Fruit fly (Drosophila melanogaster) whole organism, wandering third instar larva: Measurements from ENCODE around the gene CG4009.

Source experiments
- CrebA ChIP-seq: fragments of 200-800 bp; sonication (Bioruptor generic); optimal IDR thresholded peaks from 2 replicates; lab custom pipeline; 2016; ENCODE audit warnings: missing biosample characterization, mild to moderate bottlenecking, missing genetic modification characterization, borderline replicate concordance
- Dfd ChIP-seq: fragments of >200 bp; optimal IDR thresholded peaks from 2 replicates; lab custom pipeline; 2017; ENCODE audit warnings: missing biosample characterization, missing genetic modification characterization
- Hr78 ChIP-seq: fragments of >200 bp; optimal IDR thresholded peaks from 2 replicates; lab custom pipeline; 2017; ENCODE audit warnings: missing biosample characterization, missing genetic modification characterization
- Hr83 ChIP-seq: fragments of 200-300 bp; sonication (Bioruptor generic); optimal IDR thresholded peaks from 2 replicates; lab custom pipeline; 2016; ENCODE audit warnings: missing biosample characterization, mild to moderate bottlenecking, missing genetic modification characterization, moderate library complexity; ENCODE audit not compliant: poor library complexity, severe bottlenecking
- Mio ChIP-seq: sonication (Bioruptor generic); optimal IDR thresholded peaks from 2 replicates; lab custom pipeline; 2016; ENCODE audit warnings: missing biosample characterization, missing genetic modification characterization
- OdsH ChIP-seq: fragments of 200-800 bp; sonication (Bioruptor generic); optimal IDR thresholded peaks from 2 replicates; lab custom pipeline; 2016; ENCODE audit warnings: missing biosample characterization, mild to moderate bottlenecking, missing genetic modification characterization
- ey ChIP-seq: fragments of 200-800 bp; sonication (Bioruptor generic); optimal IDR thresholded peaks from 2 replicates; lab custom pipeline; 2016; ENCODE audit warnings: missing biosample characterization, missing genetic modification characterization
- h ChIP-seq: fragments of 200-800 bp; sonication (Bioruptor generic); optimal IDR thresholded peaks from 3 replicates; lab custom pipeline; 2016; ENCODE audit warnings: missing biosample characterization, mild to moderate bottlenecking, missing genetic modification characterization
- lola ChIP-seq: fragments of >200 bp; optimal IDR thresholded peaks from 2 replicates; lab custom pipeline; 2017; ENCODE audit warnings: missing biosample characterization, missing genetic modification characterization
- pan ChIP-seq: fragments of >200 bp; optimal IDR thresholded peaks from 2 replicates; lab custom pipeline; 2017
- psq ChIP-seq: fragments of 200-800 bp; sonication (Bioruptor generic); optimal IDR thresholded peaks from 3 replicates; lab custom pipeline; 2017; ENCODE audit warnings: missing biosample characterization, mild to moderate bottlenecking, missing genetic modification characterization, moderate library complexity

dm6 chr3R:17043570-17043923 lies 7.7 kb upstream of the CG4009 start:
- TF ChIP-seq Hr83 (GFP tag; lab: Kevin White, UChicago) = no peak
- TF ChIP-seq h (GFP tag; lab: Kevin White, UChicago) = no peak
- no peak for TF ChIP-seq CrebA (GFP tag; lab: Kevin White, UChicago)
- TF ChIP-seq lola (GFP tag; lab: Kevin White, UChicago) = no peak
- no peak for TF ChIP-seq psq (GFP tag; lab: Kevin White, UChicago)
- no peak for TF ChIP-seq OdsH
- TF ChIP-seq Hr78 (GFP tag; lab: Kevin White, UChicago) = no peak
- no peak for TF ChIP-seq Dfd (GFP tag; lab: Kevin White, UChicago)
- no peak for TF ChIP-seq ey (GFP tag; lab: Kevin White, UChicago)
- no peak for TF ChIP-seq Mio
- no peak for TF ChIP-seq pan (lab: Kevin White, UChicago)
